Fruit fly (Drosophila melanogaster): Measurements from ENCODE around the gene fzo.

DNA sequence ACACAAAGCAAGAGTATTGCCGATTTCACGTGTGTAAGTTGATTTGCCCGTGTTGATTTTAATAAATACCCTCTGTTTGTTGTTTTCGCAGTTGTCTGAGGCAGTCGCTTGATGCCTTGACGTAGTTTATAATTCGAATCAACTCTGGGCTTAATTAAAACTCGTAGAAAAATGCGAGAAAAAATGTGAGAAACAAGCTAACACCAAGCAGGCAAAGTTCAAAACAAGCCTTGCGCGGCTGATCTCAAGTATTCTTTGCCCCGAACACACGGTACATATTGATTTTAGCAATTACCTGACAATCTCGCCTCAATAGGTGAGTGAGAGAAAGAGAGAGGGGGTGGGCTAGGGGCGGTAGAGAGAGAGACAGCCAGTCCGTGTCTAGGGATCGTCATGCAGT, 21.4 kb upstream of the fzo start:
- no peak for TF ChIP-seq psq (optimal IDR thresholded peaks at IDR 0.05)
- no peak for TF ChIP-seq CG8478 (optimal IDR thresholded peaks at IDR 0.05)
